Worm (Caenorhabditis elegans) whole organism, L4/young adult: ENCODE results near the gene alp-1.

Source experiments
- W03F9.2 ChIP-seq: fragments of 150-350 bp; optimal IDR thresholded peaks from 2 replicates; lab custom pipeline; 2014; ENCODE audit warnings: missing biosample characterization, missing genetic modification characterization
- him-1 ChIP-seq: sonication (generic microtip); optimal IDR thresholded peaks from 2 replicates; lab custom pipeline; 2016; ENCODE audit warnings: missing genotype, missing genetic modification reagents, missing genetic modification characterization, missing compliant biosample characterization

ce11 chrIV:8813614-8814013 lies 38.7 kb upstream of the alp-1 start, which contains the start of gene exc-5:
- TF ChIP-seq W03F9.2 (tag; lab: Kevin White, UChicago) = no peak
- TF ChIP-seq him-1 = no peak
